Fruit fly (Drosophila melanogaster) whole organism, embryonic: ENCODE data around the gene Obp99a.
A peak's percentile ranks its signal among the peaks of the same experiment; 100 is the strongest.

Experiments
- Atf3 ChIP-seq: fragments of 200-800 bp; sonication (Bioruptor generic); optimal IDR thresholded peaks from 3 replicates; lab custom pipeline; 2016; ENCODE audit warnings: missing biosample characterization, missing genetic modification characterization
- Awh ChIP-seq: fragments of 200-800 bp; sonication (Bioruptor generic); IDR thresholded peaks from 2 replicates; pipeline ENCODE4, ENCODE4 v1.3.6; 2022; ENCODE audit warnings: missing biosample characterization, missing genetic modification characterization
- CG10543 ChIP-seq: fragments of 200-800 bp; sonication (Bioruptor generic); optimal IDR thresholded peaks from 3 replicates; lab custom pipeline; 2017; ENCODE audit warnings: missing biosample characterization, mild to moderate bottlenecking, missing genetic modification characterization, moderate library complexity
- CG10654 ChIP-seq: fragments of 200-800 bp; sonication (Bioruptor generic); optimal IDR thresholded peaks from 2 replicates; lab custom pipeline; 2016; ENCODE audit warnings: missing biosample characterization, missing genetic modification characterization
- CG11504 ChIP-seq: fragments of 200-800 bp; sonication (Bioruptor generic); optimal IDR thresholded peaks from 3 replicates; lab custom pipeline; 2019; ENCODE audit warnings: missing biosample characterization, mild to moderate bottlenecking, missing genetic modification characterization, moderate library complexity
- CG13775 ChIP-seq: fragments of 200-800 bp; sonication (Bioruptor generic); optimal IDR thresholded peaks from 3 replicates; lab custom pipeline; 2017; ENCODE audit warnings: missing biosample characterization, mild to moderate bottlenecking, missing genetic modification characterization
- CG1603 ChIP-seq: fragments of 200-800 bp; sonication (Bioruptor generic); optimal IDR thresholded peaks from 2 replicates; lab custom pipeline; 2019; ENCODE audit warnings: missing biosample characterization, mild to moderate bottlenecking, missing genetic modification characterization, moderate library complexity
- CG16813 ChIP-seq: fragments of 200-800 bp; sonication (Bioruptor generic); IDR thresholded peaks from 3 replicates; pipeline ENCODE4 v1.3.6; 2022; ENCODE audit warnings: missing biosample characterization, missing genetic modification characterization; ENCODE audit not compliant: partially characterized antibody
- CG16863 ChIP-seq: fragments of 200-800 bp; sonication (Bioruptor generic); optimal IDR thresholded peaks from 3 replicates; lab custom pipeline; 2016; ENCODE audit warnings: missing biosample characterization, missing genetic modification characterization
- CG17829 ChIP-seq: fragments of 200-800 bp; optimal IDR thresholded peaks from 2 replicates; lab custom pipeline; 2019; ENCODE audit warnings: missing biosample characterization, mild to moderate bottlenecking, missing genetic modification characterization, moderate library complexity
- CG18476 ChIP-seq: fragments of 200-800 bp; sonication (Bioruptor generic); optimal IDR thresholded peaks from 2 replicates; lab custom pipeline; 2016; ENCODE audit warnings: missing biosample characterization, mild to moderate bottlenecking, missing genetic modification characterization
- CG18599 ChIP-seq: fragments of 200-800 bp; sonication (Bioruptor generic); optimal IDR thresholded peaks from 3 replicates; lab custom pipeline; 2017; ENCODE audit warnings: missing biosample characterization, missing genetic modification characterization, mild to moderate bottlenecking, moderate library complexity, missing genetic modification reagents
- CG2199 ChIP-seq: fragments of 200-800 bp; sonication (Bioruptor generic); IDR thresholded peaks from 3 replicates; pipeline ENCODE4 v1.3.6; 2022; ENCODE audit warnings: missing biosample characterization, missing genetic modification characterization
- CG2678 ChIP-seq: fragments of 200-800 bp; sonication (Bioruptor generic); optimal IDR thresholded peaks from 3 replicates; lab custom pipeline; 2019; ENCODE audit warnings: missing biosample characterization, mild to moderate bottlenecking, missing genetic modification characterization, moderate library complexity
- CG34422 ChIP-seq: fragments of 200-800 bp; sonication (Bioruptor generic); IDR thresholded peaks from 3 replicates; pipeline ENCODE4 v1.3.6; 2022; ENCODE audit warnings: missing biosample characterization, missing genetic modification characterization
- CG6683 ChIP-seq: fragments of 200-800 bp; sonication (Bioruptor generic); optimal IDR thresholded peaks from 2 replicates; lab custom pipeline; 2017; ENCODE audit warnings: missing biosample characterization, mild to moderate bottlenecking, missing genetic modification characterization, missing genetic modification reagents
- CG6689 ChIP-seq: fragments of 200-800 bp; sonication (Bioruptor generic); IDR thresholded peaks from 2 replicates; pipeline ENCODE4 v1.3.6; 2022; ENCODE audit warnings: missing biosample characterization, missing genetic modification characterization
- D ChIP-seq, 2 experiments: fragments of 200-800 bp in 1 of 2; fragments of >200 bp in 1 of 2; sonication (Bioruptor generic) in 1 of 2; optimal IDR thresholded peaks; 2 replicates in 1 of 2; 3 replicates in 1 of 2; lab custom pipeline; 2017; ENCODE audit warnings: mild to moderate bottlenecking in 1 of 2, missing biosample characterization in 1 of 2, missing genetic modification characterization in 1 of 2, missing genetic modification reagents in 1 of 2
- Dll ChIP-seq: fragments of 200-800 bp; sonication (Bioruptor generic); IDR thresholded peaks from 4 replicates; pipeline ENCODE4 v1.3.6; 2022; ENCODE audit warnings: missing biosample characterization, missing genetic modification characterization; ENCODE audit not compliant: partially characterized antibody
- Doc2 ChIP-seq: fragments of 200-800 bp; sonication (Bioruptor generic); IDR thresholded peaks from 2 replicates; pipeline ENCODE4 v1.3.6; 2022; ENCODE audit warnings: missing biosample characterization, missing genetic modification characterization
- H15 ChIP-seq: fragments of 200-800 bp; sonication (Bioruptor generic); IDR thresholded peaks from 3 replicates; pipeline ENCODE4 v1.3.6; 2022; ENCODE audit warnings: missing biosample characterization, missing genetic modification characterization
- Mad ChIP-seq: fragments of 200-800 bp; sonication (Bioruptor generic); optimal IDR thresholded peaks from 2 replicates; lab custom pipeline; 2016; ENCODE audit warnings: missing biosample characterization, missing genetic modification characterization
- Med ChIP-seq: fragments of 200-800 bp; sonication (Bioruptor generic); peaks from one replicate; lab custom pipeline; 2016; ENCODE audit warnings: missing biosample characterization, missing genetic modification characterization, mild to moderate bottlenecking, inconsistent platforms, moderate library complexity
- Neu2 ChIP-seq: fragments of 200-800 bp; sonication (Bioruptor generic); optimal IDR thresholded peaks from 3 replicates; lab custom pipeline; 2016; ENCODE audit warnings: missing biosample characterization, missing genetic modification characterization, borderline replicate concordance
- Oli ChIP-seq: fragments of 200-800 bp; sonication (Bioruptor generic); optimal IDR thresholded peaks from 2 replicates; lab custom pipeline; 2018; ENCODE audit warnings: missing biosample characterization, mild to moderate bottlenecking, missing genetic modification characterization, moderate library complexity
- Taf1 ChIP-seq: fragments of 200-800 bp; sonication (Bioruptor generic); IDR thresholded peaks from 2 replicates; pipeline ENCODE4 v1.3.6; 2022; ENCODE audit warnings: missing biosample characterization, missing genetic modification characterization
- Usf ChIP-seq: fragments of 200-800 bp; sonication (Bioruptor generic); optimal IDR thresholded peaks from 2 replicates; lab custom pipeline; 2017; ENCODE audit warnings: missing genotype, missing biosample characterization, missing genetic modification characterization
- Vsx1 ChIP-seq: fragments of 200-800 bp; sonication (Bioruptor generic); optimal IDR thresholded peaks from 2 replicates; lab custom pipeline; 2017; ENCODE audit warnings: missing biosample characterization, mild to moderate bottlenecking, missing genetic modification characterization, missing genetic modification reagents
- ase ChIP-seq: fragments of 200-800 bp; sonication (Bioruptor generic); IDR thresholded peaks from 3 replicates; pipeline ENCODE4 v1.3.6; 2022; ENCODE audit warnings: missing biosample characterization, missing genetic modification characterization
- cad ChIP-seq: fragments of >200 bp; optimal IDR thresholded peaks from 2 replicates; lab custom pipeline; 2017; ENCODE audit warnings: missing biosample characterization, missing genetic modification characterization
- chn ChIP-seq: fragments of 200-800 bp; sonication (Bioruptor generic); optimal IDR thresholded peaks from 2 replicates; lab custom pipeline; 2016; ENCODE audit warnings: missing biosample characterization, missing genetic modification characterization
- gt ChIP-seq: fragments of 200-800 bp; sonication (Bioruptor generic); IDR thresholded peaks from 2 replicates; pipeline ENCODE4 v1.3.6; 2022; ENCODE audit warnings: missing biosample characterization, missing genetic modification characterization
- lov ChIP-seq, 2 experiments: fragments of 200-800 bp in 1 of 2; fragments of >200 bp in 1 of 2; sonication (Bioruptor generic) in 1 of 2; IDR thresholded peaks in 1 of 2; optimal IDR thresholded peaks in 1 of 2; 2 replicates in 1 of 2; 3 replicates in 1 of 2; pipeline versions ENCODE4 v1.3.6 to Lab custom; 2017 to 2022; ENCODE audit warnings: missing biosample characterization in 1 of 2, missing genetic modification characterization in 1 of 2
- luna ChIP-seq: fragments of 200-800 bp; sonication (Bioruptor generic); optimal IDR thresholded peaks from 2 replicates; lab custom pipeline; 2016; ENCODE audit warnings: missing biosample characterization, missing genetic modification characterization
- oc ChIP-seq: fragments of 200-800 bp; sonication (Bioruptor generic); optimal IDR thresholded peaks from 2 replicates; lab custom pipeline; 2018; ENCODE audit warnings: missing biosample characterization, mild to moderate bottlenecking, missing genetic modification characterization, moderate library complexity
- otp ChIP-seq: fragments of 200-800 bp; sonication (Bioruptor generic); IDR thresholded peaks from 3 replicates; pipeline ENCODE4, ENCODE4 v1.3.6; 2022; ENCODE audit warnings: missing biosample characterization, missing genetic modification characterization
- prd ChIP-seq, 3 experiments: fragments of >200 bp in 2 of 3; fragments of 200-800 bp in 1 of 3; sonication (Bioruptor generic) in 1 of 3; optimal IDR thresholded peaks in 2 of 3; IDR thresholded peaks in 1 of 3; 2 replicates in 2 of 3; 3 replicates in 1 of 3; pipeline versions ENCODE4 v1.3.6 to Lab custom; 2017 to 2022; ENCODE audit warnings: missing biosample characterization in 1 of 3, missing genetic modification characterization in 1 of 3
- pzg ChIP-seq: fragments of 200-800 bp; sonication (Bioruptor generic); optimal IDR thresholded peaks from 3 replicates; lab custom pipeline; 2018; ENCODE audit warnings: missing biosample characterization, mild to moderate bottlenecking, missing genetic modification characterization, moderate library complexity
- sens-2 ChIP-seq: fragments of 200-800 bp; sonication (Bioruptor generic); IDR thresholded peaks from 2 replicates; pipeline ENCODE4 v1.3.6; 2022; ENCODE audit warnings: missing biosample characterization, missing genetic modification characterization
- sna ChIP-seq: fragments of 200-800 bp; sonication (Bioruptor generic); IDR thresholded peaks from 2 replicates; pipeline ENCODE4 v1.3.6; 2022; ENCODE audit warnings: missing biosample characterization, missing genetic modification characterization; ENCODE audit not compliant: partially characterized antibody
- sob ChIP-seq: fragments of 200-800 bp; sonication (Bioruptor generic); IDR thresholded peaks from 2 replicates; pipeline ENCODE4 v1.3.6; 2022; ENCODE audit warnings: missing biosample characterization, missing genetic modification characterization
- twi ChIP-seq: fragments of 200-800 bp; optimal IDR thresholded peaks from 2 replicates; lab custom pipeline; 2019; ENCODE audit warnings: missing biosample characterization, mild to moderate bottlenecking, missing genetic modification characterization, moderate library complexity
- wor ChIP-seq: fragments of 200-800 bp; sonication (Bioruptor generic); IDR thresholded peaks from 2 replicates; pipeline ENCODE4 v1.3.6; 2022; ENCODE audit warnings: missing biosample characterization, missing genetic modification characterization
- zen2 ChIP-seq: fragments of 200-800 bp; sonication (Bioruptor generic); IDR thresholded peaks from 3 replicates; pipeline ENCODE4 v1.3.6; 2022; ENCODE audit warnings: missing biosample characterization, missing genetic modification characterization; ENCODE audit not compliant: partially characterized antibody

The Obp99a gene

DNA sequence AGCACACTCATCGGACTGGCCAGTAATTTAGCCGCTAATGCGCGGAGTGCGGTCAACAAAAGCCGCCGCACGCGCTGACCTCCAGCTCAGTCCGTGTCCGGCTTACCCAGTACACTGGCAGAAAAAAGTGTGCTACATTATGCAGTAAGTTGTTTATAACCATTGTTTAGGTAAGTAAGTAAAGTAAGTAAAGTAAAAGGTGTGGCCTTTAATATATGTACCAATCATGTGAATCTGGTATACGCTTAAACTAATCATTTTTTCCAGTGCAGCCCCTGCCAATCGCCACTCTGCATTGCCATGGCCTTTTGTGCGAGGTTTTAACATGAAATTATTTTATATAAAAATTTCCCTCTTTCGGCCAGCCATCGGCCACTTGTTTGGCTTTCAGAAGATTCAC is 40.0 kb downstream of the Obp99a start (continued):
- TF ChIP-seq luna (GFP tag; lab: Kevin White, UChicago) (no peak), Med (GFP tag; lab: Kevin White, UChicago) (peak; percentile 53), CG6689 (GFP tag; lab: Robert Waterston, UW) (0 out of 2 replicates have a peak, but pooled peaks have one; percentile 5), CG10654 (GFP tag; lab: Kevin White, UChicago) (no peak), CG34422 (GFP tag; lab: Robert Waterston, UW) (0 out of 3 replicates have a peak, but pooled peaks have one; percentile 30), prd (optimal IDR thresholded peaks at IDR 0.05; lab: Kevin White, UChicago) (no peak), prd (GFP tag; IDR thresholded peaks at IDR 0.05; lab: Robert Waterston, UW) (peak; percentile 55; the same call in 2 of the 3 replicates), Atf3 (GFP tag; lab: Kevin White, UChicago) (no peak), CG11504 (tag; lab: Kevin White, UChicago) (peak; percentile 32), Usf (GFP tag; lab: Kevin White, UChicago) (no peak), wor (GFP tag; lab: Robert Waterston, UW) (no peak), Oli (peak; percentile 18), sob (GFP tag; lab: Robert Waterston, UW) (no peak), CG1603 (tag; lab: Kevin White, UChicago) (peak; percentile 44), H15 (no peak), sens-2 (0 out of 2 replicates have a peak, but pooled peaks have one; percentile 14), sna (no peak), otp (GFP tag; lab: Robert Waterston, UW) (0 out of 3 replicates have a peak, but pooled peaks have one; percentile 7), chn (GFP tag; lab: Kevin White, UChicago) (peak; percentile 6), ase (GFP tag; lab: Robert Waterston, UW) (no peak)

DNA sequence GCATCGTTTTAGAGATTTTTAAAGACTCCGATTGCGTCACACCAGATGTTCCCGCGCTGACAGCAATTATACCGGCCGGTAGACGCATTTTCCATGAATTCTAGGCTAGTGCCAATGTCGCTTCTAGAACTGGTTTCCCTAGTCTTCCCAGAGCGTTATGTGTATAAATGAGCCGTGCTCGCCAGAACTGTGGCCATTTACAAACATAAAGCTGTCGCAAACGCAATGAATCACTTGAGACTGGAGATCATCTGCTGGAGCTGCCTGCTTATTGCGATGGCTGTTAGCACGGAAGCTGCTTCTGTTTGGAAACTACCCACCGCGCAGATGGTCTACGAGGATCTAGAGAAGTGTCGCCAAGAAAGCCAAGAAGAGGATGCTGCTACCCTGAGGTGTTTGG is 42.9 kb downstream of the Obp99a start, which contains the start of gene Obp99d:
Gene Obp99d (plus strand): TSS at position 192 of the 400 bp plus-strand sequence.
- peak; percentile 92 for TF ChIP-seq CG2199 (GFP tag; lab: Robert Waterston, UW)
- no peak for TF ChIP-seq Neu2 (GFP tag; lab: Kevin White, UChicago)
- peak; percentile 71 for TF ChIP-seq D (optimal IDR thresholded peaks at IDR 0.05; lab: Kevin White, UChicago)
- TF ChIP-seq D (GFP tag; optimal IDR thresholded peaks at IDR 0.05; lab: Kevin White, UChicago): no peak
- TF ChIP-seq CG16813 (GFP tag; lab: Robert Waterston, UW): no peak
- no peak for TF ChIP-seq CG17829 (tag; lab: Kevin White, UChicago)
- no peak for TF ChIP-seq gt (GFP tag; lab: Robert Waterston, UW)
- no peak for TF ChIP-seq Vsx1 (GFP tag; lab: Kevin White, UChicago)
- TF ChIP-seq, all 482 proteins: peak for 2

DNA sequence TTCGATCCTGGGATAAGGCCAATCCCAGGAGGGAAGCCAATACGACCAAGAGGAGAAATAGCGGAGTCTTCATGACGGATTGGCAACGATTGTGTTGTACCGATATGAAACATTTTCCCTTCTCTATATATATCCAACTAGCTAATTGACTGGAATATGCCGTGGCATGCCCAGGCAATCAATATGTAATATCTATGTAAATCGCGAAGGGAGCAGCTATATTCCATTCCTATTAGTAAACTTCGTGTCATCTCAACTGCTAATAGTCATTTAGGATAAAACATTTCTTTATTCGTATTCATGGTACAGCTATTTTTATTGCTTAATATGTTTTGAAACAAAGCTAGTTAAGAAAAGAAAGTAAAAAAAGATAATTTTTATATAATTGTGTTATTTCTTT is 43.8 kb downstream of the Obp99a start, which contains the start of gene Dup99B:
Gene Dup99B (minus strand): TSS at position 101 of the 400 bp plus-strand sequence.
- TF ChIP-seq Dll (no peak), CG18599 (no peak), Doc2 (no peak), twi (tag; lab: Kevin White, UChicago) (no peak), pzg (GFP tag; lab: Kevin White, UChicago) (no peak), CG10543 (GFP tag; lab: Kevin White, UChicago) (no peak), oc (tag; lab: Kevin White, UChicago) (no peak), cad (GFP tag; lab: Kevin White, UChicago) (no peak), Awh (GFP tag; lab: Robert Waterston, UW) (no peak), CG6683 (GFP tag; lab: Kevin White, UChicago) (no peak), lov (optimal IDR thresholded peaks at IDR 0.05; lab: Kevin White, UChicago) (no peak), lov (GFP tag; IDR thresholded peaks at IDR 0.05; lab: Robert Waterston, UW) (no peak), CG16863 (GFP tag; lab: Kevin White, UChicago) (no peak), Mad (GFP tag; lab: Kevin White, UChicago) (no peak), CG13775 (no peak), CG18476 (GFP tag; lab: Kevin White, UChicago) (no peak), CG2678 (tag; lab: Kevin White, UChicago) (no peak), Taf1 (GFP tag; lab: Robert Waterston, UW) (no peak), zen2 (no peak)
